Worm (Caenorhabditis elegans) whole organism, L2 larva: ENCODE results near the gene gnrr-2.

ENCODE experiments used
- C34F6.9 ChIP-seq: fragments of 150-350 bp; optimal IDR thresholded peaks from 2 replicates; lab custom pipeline; 2014; ENCODE audit warnings: missing biosample characterization, missing genetic modification characterization
- ama-1 ChIP-seq: fragments of 150-350 bp; optimal IDR thresholded peaks from 2 replicates; lab custom pipeline; 2018; ENCODE audit warnings: inconsistent platforms
- elt-3 ChIP-seq: sonication (generic microtip); optimal IDR thresholded peaks from 2 replicates; lab custom pipeline; 2017; ENCODE audit warnings: missing biosample characterization, missing genetic modification characterization
- mbf-1 ChIP-seq: sonication (generic microtip); optimal IDR thresholded peaks from 2 replicates; lab custom pipeline; 2017; ENCODE audit warnings: missing biosample characterization, missing genetic modification characterization
- nhr-23 ChIP-seq: fragments of 150-350 bp; optimal IDR thresholded peaks from 2 replicates; lab custom pipeline; 2014; ENCODE audit warnings: missing biosample characterization, missing genetic modification reagents, missing genetic modification characterization

DNA sequence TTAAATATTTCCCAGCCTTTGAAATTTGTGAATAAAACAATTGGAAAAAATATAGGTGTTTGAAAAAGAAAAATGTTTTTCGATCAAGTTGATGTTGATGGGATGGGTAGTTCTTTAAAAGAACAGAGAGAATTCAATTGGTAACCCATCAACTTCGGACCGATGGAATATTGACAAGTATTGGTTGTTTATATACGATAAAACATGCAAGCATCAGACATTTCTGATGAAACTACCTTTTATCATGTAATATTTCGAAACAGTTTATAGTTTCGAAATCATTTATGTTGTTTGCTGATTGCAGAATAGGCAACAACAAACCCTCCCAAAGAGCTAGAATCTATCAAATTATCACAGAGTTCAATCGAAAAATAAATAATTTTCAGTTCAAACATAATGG is 1.0 kb downstream of the gnrr-2 start:
- TF ChIP-seq mbf-1 (tag; lab: Kevin White, UChicago) (no peak), C34F6.9 (tag; lab: Kevin White, UChicago) (no peak), elt-3 (tag; lab: Kevin White, UChicago) (no peak), nhr-23 (tag; lab: Kevin White, UChicago) (no peak), ama-1 (lab: Kevin White, UChicago) (no peak)
